Worm (Caenorhabditis elegans) whole organism, L3 larva: ENCODE measurements around the gene F09C6.10.

Experiments
- R02D3.7 ChIP-seq: fragments of 150-350 bp; optimal IDR thresholded peaks from 2 replicates; lab custom pipeline; 2014; ENCODE audit warnings: missing biosample characterization, missing genetic modification characterization
- ceh-16 ChIP-seq: sonication (generic microtip); optimal IDR thresholded peaks from 2 replicates; lab custom pipeline; 2017; ENCODE audit warnings: missing biosample characterization, missing genetic modification characterization
- ceh-28 ChIP-seq: fragments of 150-350 bp; optimal IDR thresholded peaks from 2 replicates; lab custom pipeline; 2014; ENCODE audit warnings: missing biosample characterization, missing genetic modification reagents, missing genetic modification characterization
- ceh-82 ChIP-seq: fragments of 150-350 bp; optimal IDR thresholded peaks from 2 replicates; lab custom pipeline; 2014; ENCODE audit warnings: missing biosample characterization, missing genetic modification characterization
- ceh-9 ChIP-seq: sonication (generic microtip); optimal IDR thresholded peaks from 2 replicates; lab custom pipeline; 2018; ENCODE audit warnings: missing biosample characterization, missing genetic modification characterization
- daf-12 ChIP-seq: fragments of 150-350 bp; optimal IDR thresholded peaks from 2 replicates; lab custom pipeline; 2014; ENCODE audit warnings: missing biosample characterization, missing genetic modification reagents, missing genetic modification characterization
- egl-5 ChIP-seq: fragments of 150-350 bp; optimal IDR thresholded peaks from 2 replicates; lab custom pipeline; 2017; ENCODE audit warnings: missing biosample characterization, missing genetic modification reagents, missing genetic modification characterization, inconsistent platforms
- elt-1 ChIP-seq: fragments of 150-350 bp; optimal IDR thresholded peaks from 2 replicates; lab custom pipeline; 2014; ENCODE audit warnings: missing biosample characterization, missing genetic modification characterization
- elt-2 ChIP-seq: sonication (generic microtip); optimal IDR thresholded peaks from 2 replicates; lab custom pipeline; 2016; ENCODE audit warnings: missing genetic modification reagents, mild to moderate bottlenecking, missing genetic modification characterization, missing compliant biosample characterization
- elt-3 ChIP-seq, 3 experiments: fragments of 150-350 bp in 1 of 3; sonication (generic microtip) in 2 of 3; optimal IDR thresholded peaks; 2 replicates in 2 of 3; 4 replicates in 1 of 3; lab custom pipeline; 2014 to 2017; ENCODE audit warnings: missing biosample characterization in 3 of 3, missing genetic modification characterization in 3 of 3
- fkh-10 ChIP-seq: sonication (generic microtip); optimal IDR thresholded peaks from 2 replicates; lab custom pipeline; 2017; ENCODE audit warnings: missing biosample characterization, missing genetic modification reagents, missing genetic modification characterization
- hmg-11 ChIP-seq: sonication (generic microtip); optimal IDR thresholded peaks from 2 replicates; lab custom pipeline; 2016; ENCODE audit warnings: missing genetic modification characterization, missing compliant biosample characterization
- lin-15B ChIP-seq: fragments of 150-350 bp; optimal IDR thresholded peaks from 2 replicates; lab custom pipeline; 2014; ENCODE audit warnings: missing biosample characterization, missing genetic modification characterization
- lin-39 ChIP-seq: fragments of 150-350 bp; optimal IDR thresholded peaks from 2 replicates; lab custom pipeline; 2018; ENCODE audit warnings: missing biosample characterization, missing genetic modification reagents, missing genetic modification characterization
- lsy-12 ChIP-seq: sonication (generic microtip); optimal IDR thresholded peaks from 2 replicates; lab custom pipeline; 2016; ENCODE audit warnings: mild to moderate bottlenecking, missing genetic modification characterization, missing compliant biosample characterization
- mml-1 ChIP-seq: fragments of 150-350 bp; sonication (generic microtip); optimal IDR thresholded peaks from 3 replicates; lab custom pipeline; 2014; ENCODE audit warnings: missing biosample characterization, missing genetic modification characterization
- nfya-1 ChIP-seq: sonication (generic microtip); optimal IDR thresholded peaks from 2 replicates; lab custom pipeline; 2017; ENCODE audit warnings: missing genetic modification characterization, mild to moderate bottlenecking, missing compliant biosample characterization, antibody characterized with exemption, moderate library complexity; ENCODE audit not compliant: insufficient read depth
- nhr-11 ChIP-seq: fragments of 150-350 bp; optimal IDR thresholded peaks from 2 replicates; lab custom pipeline; 2014; ENCODE audit warnings: missing biosample characterization, missing genetic modification characterization
- nhr-12 ChIP-seq: fragments of 150-350 bp; optimal IDR thresholded peaks from 2 replicates; lab custom pipeline; 2014; ENCODE audit warnings: missing biosample characterization, missing genetic modification characterization
- nhr-237 ChIP-seq: fragments of 150-350 bp; optimal IDR thresholded peaks from 2 replicates; lab custom pipeline; 2014; ENCODE audit warnings: missing biosample characterization, missing genetic modification characterization
- nhr-25 ChIP-seq: sonication (generic microtip); optimal IDR thresholded peaks from 2 replicates; lab custom pipeline; 2017; ENCODE audit warnings: missing biosample characterization, missing genetic modification characterization
- nhr-28 ChIP-seq: fragments of 150-350 bp; optimal IDR thresholded peaks from 2 replicates; lab custom pipeline; 2014; ENCODE audit warnings: missing biosample characterization, missing genetic modification characterization
- nhr-43 ChIP-seq: sonication (generic microtip); optimal IDR thresholded peaks from 2 replicates; lab custom pipeline; 2016; ENCODE audit warnings: mild to moderate bottlenecking, missing genetic modification characterization, missing compliant biosample characterization; ENCODE audit not compliant: poor library complexity, severe bottlenecking
- nhr-67 ChIP-seq: fragments of 150-350 bp; optimal IDR thresholded peaks from 2 replicates; lab custom pipeline; 2014; ENCODE audit warnings: missing biosample characterization, missing genetic modification characterization
- nhr-76 ChIP-seq: fragments of 150-350 bp; sonication (generic microtip); optimal IDR thresholded peaks from 5 replicates; lab custom pipeline; 2014; ENCODE audit warnings: missing biosample characterization, missing genetic modification characterization
- nhr-77 ChIP-seq: fragments of 150-350 bp; optimal IDR thresholded peaks from 2 replicates; lab custom pipeline; 2014; ENCODE audit warnings: missing biosample characterization, missing genetic modification characterization
- pha-4 ChIP-seq: fragments of 150-350 bp; optimal IDR thresholded peaks from 2 replicates; lab custom pipeline; 2014; ENCODE audit warnings: missing biosample characterization, missing genetic modification reagents, missing genetic modification characterization
- pqm-1 ChIP-seq: fragments of 150-350 bp; optimal IDR thresholded peaks from 2 replicates; lab custom pipeline; 2017; ENCODE audit warnings: missing biosample characterization, missing genetic modification characterization, inconsistent platforms
- skn-1 ChIP-seq: fragments of 150-350 bp; optimal IDR thresholded peaks from 2 replicates; lab custom pipeline; 2014; ENCODE audit warnings: missing biosample characterization, missing genetic modification characterization
- tbx-2 ChIP-seq: sonication (generic microtip); optimal IDR thresholded peaks from 2 replicates; lab custom pipeline; 2016; ENCODE audit warnings: mild to moderate bottlenecking, missing genetic modification characterization, missing compliant biosample characterization
- unc-39 ChIP-seq: sonication (generic microtip); optimal IDR thresholded peaks from 4 replicates; lab custom pipeline; 2017; ENCODE audit warnings: missing biosample characterization, missing genetic modification characterization
- unc-62 ChIP-seq: fragments of 150-350 bp; sonication (generic microtip); optimal IDR thresholded peaks from 4 replicates; lab custom pipeline; 2014; ENCODE audit warnings: missing biosample characterization, missing genetic modification reagents, missing genetic modification characterization
- zag-1 ChIP-seq: fragments of 150-350 bp; optimal IDR thresholded peaks from 2 replicates; lab custom pipeline; 2014; ENCODE audit warnings: missing biosample characterization, missing genetic modification characterization
- ztf-11 ChIP-seq: fragments of 150-350 bp; optimal IDR thresholded peaks from 2 replicates; lab custom pipeline; 2014; ENCODE audit warnings: missing biosample characterization, missing genetic modification characterization
- ztf-4 ChIP-seq: fragments of 150-350 bp; optimal IDR thresholded peaks from 2 replicates; lab custom pipeline; 2014; ENCODE audit warnings: missing biosample characterization, missing genetic modification characterization

F09C6.10 gene

ce11 chrV:16879532-16879931 lies 36.4 kb downstream of the F09C6.10 start:
- TF ChIP-seq R02D3.7 (tag; lab: Kevin White, UChicago) (no peak), ztf-4 (tag; lab: Kevin White, UChicago) (no peak), tbx-2 (tag; lab: Kevin White, UChicago) (no peak), skn-1 (tag; lab: Kevin White, UChicago) (no peak), daf-12 (tag; lab: Kevin White, UChicago) (no peak), ceh-9 (tag; lab: Kevin White, UChicago) (no peak), pqm-1 (tag; lab: Kevin White, UChicago) (no peak), elt-1 (tag; lab: Kevin White, UChicago) (no peak), elt-3 (tag; optimal IDR thresholded peaks at IDR 0.05; lab: Kevin White, UChicago) (no peak), nhr-77 (no peak), mml-1 (tag; lab: Kevin White, UChicago) (no peak)

- TF ChIP-seq tbx-2 (tag; lab: Kevin White, UChicago) (no peak), R02D3.7 (tag; lab: Kevin White, UChicago) (no peak), nhr-77 (no peak)
These were observed 41.0 kb downstream of the F09C6.10 start, which contains the start of gene F49A5.10 for ce11 chrV:16874966-16875365. TSS of gene F49A5.10 (plus strand) at chrV:16875266.

ce11 chrV:16873642-16874041 lies 42.3 kb downstream of the F09C6.10 start, which contains the start of gene srw-23:
TSS of gene srw-23 (plus strand) at chrV:16873942.
- no peak for TF ChIP-seq daf-12 (tag; lab: Kevin White, UChicago)
- no peak for TF ChIP-seq hmg-11 (tag; lab: Kevin White, UChicago)
- TF ChIP-seq lsy-12 = no peak
- no peak for TF ChIP-seq zag-1 (tag; lab: Kevin White, UChicago)
- no peak for TF ChIP-seq R02D3.7 (tag; lab: Kevin White, UChicago)
- TF ChIP-seq nhr-12 (tag; lab: Kevin White, UChicago) = no peak
- TF ChIP-seq nhr-43 (tag; lab: Kevin White, UChicago) = no peak
- TF ChIP-seq nhr-28 = no peak
- TF ChIP-seq nhr-76 (tag; lab: Kevin White, UChicago) = no peak
- no peak for TF ChIP-seq nhr-67 (tag; lab: Kevin White, UChicago)
- TF ChIP-seq nfya-1 (tag; lab: Kevin White, UChicago) = no peak
- TF ChIP-seq lin-15B = no peak
- no peak for TF ChIP-seq ceh-28 (tag; lab: Kevin White, UChicago)
- no peak for TF ChIP-seq unc-39 (tag; lab: Kevin White, UChicago)
- TF ChIP-seq ceh-16 = no peak
- no peak for TF ChIP-seq unc-62 (GFP tag; lab: Kevin White, UChicago)
- no peak for TF ChIP-seq nhr-11 (tag; lab: Kevin White, UChicago)
- TF ChIP-seq nhr-237 (tag; lab: Kevin White, UChicago) = no peak

- TF ChIP-seq tbx-2 (tag; lab: Kevin White, UChicago) = no peak
- TF ChIP-seq pha-4 (tag; lab: Kevin White, UChicago) = no peak
- TF ChIP-seq ceh-82 = no peak
- TF ChIP-seq elt-2 (tag; lab: Kevin White, UChicago) = no peak
- no peak for TF ChIP-seq nhr-25 (tag; lab: Kevin White, UChicago)
- no peak for TF ChIP-seq lin-39 (tag; lab: Kevin White, UChicago)
- no peak for TF ChIP-seq egl-5 (tag; lab: Kevin White, UChicago)
- no peak for TF ChIP-seq nhr-11 (tag; lab: Kevin White, UChicago)
- no peak for TF ChIP-seq hmg-11 (tag; lab: Kevin White, UChicago)
- no peak for TF ChIP-seq ztf-11
- TF ChIP-seq ceh-28 (tag; lab: Kevin White, UChicago) = no peak
These were observed 44.6 kb downstream of the F09C6.10 start, which contains the start of gene thn-4 for ce11 chrV:16871387-16871786. TSS of gene thn-4 (minus strand) at chrV:16871487.

ce11 chrV:16869740-16870139 lies 46.2 kb downstream of the F09C6.10 start, which contains the start of gene clec-33:
TSS of gene clec-33 (minus strand) at chrV:16869840.
- TF ChIP-seq unc-39 (tag; lab: Kevin White, UChicago) (no peak), nhr-25 (tag; lab: Kevin White, UChicago) (no peak), fkh-10 (no peak), elt-2 (tag; lab: Kevin White, UChicago) (no peak), ceh-9 (tag; lab: Kevin White, UChicago) (no peak)
- TF ChIP-seq, all 47 proteins: peak for 0
